Fruit fly (Drosophila melanogaster) whole organism, embryonic: ENCODE measurements around the gene CG33110.
A peak's percentile ranks its signal among the peaks of the same experiment; 100 is the strongest.

Experiments
- Adf1 ChIP-seq: fragments of 200-800 bp; sonication (Bioruptor generic); IDR thresholded peaks from 2 replicates; pipeline ENCODE4 v1.3.6; 2022; ENCODE audit warnings: missing biosample characterization, missing genetic modification characterization
- Atf3 ChIP-seq: fragments of 200-800 bp; sonication (Bioruptor generic); optimal IDR thresholded peaks from 3 replicates; lab custom pipeline; 2016; ENCODE audit warnings: missing biosample characterization, missing genetic modification characterization
- Atf6 ChIP-seq: fragments of 200-800 bp; sonication (Bioruptor generic); IDR thresholded peaks from 2 replicates; pipeline ENCODE4 v1.3.6; 2022; ENCODE audit warnings: missing biosample characterization, missing genetic modification characterization
- BtbVII ChIP-seq: fragments of 200-800 bp; sonication (Bioruptor generic); optimal IDR thresholded peaks from 3 replicates; lab custom pipeline; 2017; ENCODE audit warnings: missing biosample characterization, mild to moderate bottlenecking, missing genetic modification characterization
- Bteb2 ChIP-seq: fragments of 200-800 bp; sonication (Bioruptor generic); optimal IDR thresholded peaks from 2 replicates; lab custom pipeline; 2016; ENCODE audit warnings: missing biosample characterization, missing genetic modification characterization
- C15 ChIP-seq: fragments of 200-800 bp; sonication (Bioruptor generic); IDR thresholded peaks from 3 replicates; pipeline ENCODE4 v1.3.6; 2022; ENCODE audit warnings: missing biosample characterization, missing genetic modification characterization
- CG10209 ChIP-seq: fragments of 200-800 bp; sonication (Bioruptor generic); optimal IDR thresholded peaks from 3 replicates; lab custom pipeline; 2017; ENCODE audit warnings: missing biosample characterization, mild to moderate bottlenecking, missing genetic modification characterization, missing genetic modification reagents
- CG10267 ChIP-seq: fragments of 200-800 bp; sonication (Bioruptor generic); optimal IDR thresholded peaks from 2 replicates; lab custom pipeline; 2018; ENCODE audit warnings: missing biosample characterization, mild to moderate bottlenecking, missing genetic modification characterization, moderate library complexity
- CG10321 ChIP-seq: fragments of 200-800 bp; sonication (Bioruptor generic); IDR thresholded peaks from 2 replicates; pipeline ENCODE4 v1.3.6; 2022; ENCODE audit warnings: missing biosample characterization, missing genetic modification characterization
- CG10959 ChIP-seq: fragments of 200-800 bp; sonication (Bioruptor generic); IDR thresholded peaks from 2 replicates; pipeline ENCODE4 v1.3.6; 2022; ENCODE audit warnings: missing biosample characterization, missing genetic modification characterization
- CG12236 ChIP-seq: fragments of 200-800 bp; sonication (Bioruptor generic); optimal IDR thresholded peaks from 2 replicates; lab custom pipeline; 2016; ENCODE audit warnings: missing biosample characterization, missing genetic modification characterization
- CG12942 ChIP-seq: fragments of 200-800 bp; sonication (Bioruptor generic); optimal IDR thresholded peaks from 3 replicates; lab custom pipeline; 2016; ENCODE audit warnings: missing biosample characterization, missing genetic modification characterization
- CG13624 ChIP-seq: fragments of 200-800 bp; sonication (Bioruptor generic); optimal IDR thresholded peaks from 2 replicates; lab custom pipeline; 2016; ENCODE audit warnings: missing biosample characterization, missing genetic modification characterization
- CG14014 ChIP-seq: fragments of 200-800 bp; sonication (Bioruptor generic); IDR thresholded peaks from 2 replicates; pipeline ENCODE4 v1.3.6; 2022; ENCODE audit warnings: missing biosample characterization, missing genetic modification characterization
- CG1529 ChIP-seq: fragments of 200-800 bp; sonication (Bioruptor generic); optimal IDR thresholded peaks from 3 replicates; lab custom pipeline; 2018; ENCODE audit warnings: missing biosample characterization, missing genetic modification characterization
- CG2120 ChIP-seq: fragments of 200-800 bp; sonication (Bioruptor generic); optimal IDR thresholded peaks from 3 replicates; lab custom pipeline; 2016; ENCODE audit warnings: missing biosample characterization, missing genetic modification characterization
- CG2202 ChIP-seq: fragments of 200-800 bp; sonication (Bioruptor generic); optimal IDR thresholded peaks from 2 replicates; lab custom pipeline; 2018; ENCODE audit warnings: missing biosample characterization, mild to moderate bottlenecking, missing genetic modification characterization
- CG32532 ChIP-seq: fragments of 200-800 bp; sonication (Bioruptor generic); IDR thresholded peaks from 2 replicates; pipeline ENCODE4 v1.3.6; 2022; ENCODE audit warnings: missing biosample characterization, missing genetic modification characterization
- CG4328 ChIP-seq: fragments of 200-800 bp; sonication (Bioruptor generic); optimal IDR thresholded peaks from 3 replicates; lab custom pipeline; 2017; ENCODE audit warnings: missing biosample characterization, missing genetic modification reagents, missing genetic modification characterization
- CG43689 ChIP-seq: fragments of 200-800 bp; sonication (Bioruptor generic); IDR thresholded peaks from 2 replicates; pipeline ENCODE4 v1.3.6; 2022; ENCODE audit warnings: missing biosample characterization, missing genetic modification characterization
- CG4730 ChIP-seq: fragments of 200-800 bp; sonication (Bioruptor generic); IDR thresholded peaks from 2 replicates; pipeline ENCODE4 v1.3.6; 2022; ENCODE audit warnings: missing biosample characterization, missing genetic modification characterization
- CG5245 ChIP-seq: fragments of 200-800 bp; sonication (Bioruptor generic); optimal IDR thresholded peaks from 3 replicates; lab custom pipeline; 2016; ENCODE audit warnings: missing biosample characterization, missing genetic modification characterization
- CG7357 ChIP-seq: fragments of 200-800 bp; sonication (Bioruptor generic); IDR thresholded peaks from 3 replicates; pipeline ENCODE4 v1.3.6; 2022; ENCODE audit warnings: missing biosample characterization, missing genetic modification characterization
- CG9437 ChIP-seq: fragments of 200-800 bp; sonication (Bioruptor generic); optimal IDR thresholded peaks from 2 replicates; lab custom pipeline; 2018; ENCODE audit warnings: missing biosample characterization, mild to moderate bottlenecking, missing genetic modification characterization
- CTCF ChIP-seq: fragments of 200-800 bp; sonication (Bioruptor generic); optimal IDR thresholded peaks from 2 replicates; lab custom pipeline; 2017; ENCODE audit warnings: missing biosample characterization, mild to moderate bottlenecking, missing genetic modification characterization, moderate library complexity
- Dfd ChIP-seq, 2 experiments: fragments of >200 bp; optimal IDR thresholded peaks; 2 replicates each; lab custom pipeline; 2017; ENCODE audit warnings: missing biosample characterization in 2 of 2, missing genetic modification characterization in 2 of 2
- H2.0 ChIP-seq: fragments of 200-800 bp; sonication (Bioruptor generic); IDR thresholded peaks from 2 replicates; pipeline ENCODE4 v1.3.6; 2022; ENCODE audit warnings: missing biosample characterization, missing genetic modification characterization
- HHEX ChIP-seq: fragments of 200-800 bp; sonication (Bioruptor generic); optimal IDR thresholded peaks from 3 replicates; lab custom pipeline; 2017; ENCODE audit warnings: missing biosample characterization, mild to moderate bottlenecking, missing genetic modification characterization, missing genetic modification reagents
- HLHmδ ChIP-seq: fragments of 200-800 bp; sonication (Bioruptor generic); optimal IDR thresholded peaks from 2 replicates; lab custom pipeline; 2018; ENCODE audit warnings: missing biosample characterization, mild to moderate bottlenecking, missing genetic modification characterization, moderate library complexity
- Mad ChIP-seq: fragments of 200-800 bp; sonication (Bioruptor generic); optimal IDR thresholded peaks from 2 replicates; lab custom pipeline; 2016; ENCODE audit warnings: missing biosample characterization, missing genetic modification characterization
- Mes4 ChIP-seq: fragments of 200-800 bp; sonication (Bioruptor generic); optimal IDR thresholded peaks from 2 replicates; lab custom pipeline; 2016; ENCODE audit warnings: missing biosample characterization, missing genetic modification characterization
- Opbp ChIP-seq: fragments of 200-800 bp; sonication (Bioruptor generic); IDR thresholded peaks from 3 replicates; pipeline ENCODE4 v1.3.6; 2022; ENCODE audit warnings: missing biosample characterization, missing genetic modification characterization; ENCODE audit not compliant: partially characterized antibody
- Rfx ChIP-seq: fragments of 200-800 bp; sonication (Bioruptor generic); IDR thresholded peaks from 2 replicates; pipeline ENCODE4 v1.3.6; 2022; ENCODE audit warnings: missing biosample characterization, missing genetic modification characterization
- Side ChIP-seq: fragments of 200-800 bp; sonication (Bioruptor generic); optimal IDR thresholded peaks from 2 replicates; lab custom pipeline; 2016; ENCODE audit warnings: missing biosample characterization, missing genetic modification characterization
- Spps ChIP-seq: fragments of 200-800 bp; sonication (Bioruptor generic); optimal IDR thresholded peaks from 2 replicates; lab custom pipeline; 2018; ENCODE audit warnings: missing biosample characterization, mild to moderate bottlenecking, missing genetic modification characterization
- ab ChIP-seq: fragments of 200-800 bp; sonication (Bioruptor generic); optimal IDR thresholded peaks from 2 replicates; lab custom pipeline; 2016; ENCODE audit warnings: missing biosample characterization, missing genetic modification characterization
- ash1 ChIP-seq: fragments of 200-800 bp; sonication (Bioruptor generic); optimal IDR thresholded peaks from 2 replicates; lab custom pipeline; 2018; ENCODE audit warnings: missing biosample characterization, mild to moderate bottlenecking, missing genetic modification characterization
- dan ChIP-seq: fragments of 200-800 bp; sonication (Bioruptor generic); IDR thresholded peaks from 2 replicates; pipeline ENCODE4 v1.3.6; 2022; ENCODE audit warnings: missing biosample characterization, missing genetic modification characterization
- fd64A ChIP-seq: fragments of 200-800 bp; sonication (Bioruptor generic); optimal IDR thresholded peaks from 3 replicates; lab custom pipeline; 2018; ENCODE audit warnings: missing biosample characterization, mild to moderate bottlenecking, missing genetic modification characterization
- fd96Cb ChIP-seq: fragments of 200-800 bp; sonication (Bioruptor generic); optimal IDR thresholded peaks from 2 replicates; lab custom pipeline; 2018; ENCODE audit warnings: missing biosample characterization, mild to moderate bottlenecking, missing genetic modification characterization, moderate library complexity
- fru ChIP-seq: fragments of >200 bp; optimal IDR thresholded peaks from 2 replicates; lab custom pipeline; 2017
- gcm ChIP-seq: fragments of 200-800 bp; sonication (Bioruptor generic); optimal IDR thresholded peaks from 2 replicates; lab custom pipeline; 2019; ENCODE audit warnings: missing biosample characterization, mild to moderate bottlenecking, missing genetic modification characterization, moderate library complexity
- gem ChIP-seq: fragments of 200-800 bp; sonication (Bioruptor generic); optimal IDR thresholded peaks from 2 replicates; lab custom pipeline; 2019; ENCODE audit warnings: missing biosample characterization, mild to moderate bottlenecking, missing genetic modification characterization, moderate library complexity
- jumu ChIP-seq: fragments of 200-800 bp; sonication (Bioruptor generic); optimal IDR thresholded peaks from 3 replicates; lab custom pipeline; 2016; ENCODE audit warnings: missing biosample characterization, missing genetic modification characterization
- mam ChIP-seq: fragments of 200-800 bp; sonication (Bioruptor generic); optimal IDR thresholded peaks from 3 replicates; lab custom pipeline; 2016; ENCODE audit warnings: missing biosample characterization, missing genetic modification characterization
- pb ChIP-seq: fragments of 200-800 bp; sonication (Bioruptor generic); optimal IDR thresholded peaks from 3 replicates; lab custom pipeline; 2016; ENCODE audit warnings: missing biosample characterization, missing genetic modification characterization
- pnt ChIP-seq: fragments of 200-800 bp; sonication (Bioruptor generic); optimal IDR thresholded peaks from 3 replicates; lab custom pipeline; 2016; ENCODE audit warnings: missing biosample characterization, missing genetic modification characterization
- repo ChIP-seq: fragments of 200-800 bp; sonication (Bioruptor generic); optimal IDR thresholded peaks from 2 replicates; lab custom pipeline; 2016; ENCODE audit warnings: missing biosample characterization, missing genetic modification characterization
- row ChIP-seq: fragments of 200-800 bp; sonication (Bioruptor generic); IDR thresholded peaks from 3 replicates; pipeline ENCODE4 v1.3.6; 2022; ENCODE audit warnings: missing biosample characterization, missing genetic modification characterization
- salm ChIP-seq: fragments of 200-800 bp; sonication (Bioruptor generic); optimal IDR thresholded peaks from 2 replicates; lab custom pipeline; 2018; ENCODE audit warnings: missing biosample characterization, mild to moderate bottlenecking, missing genetic modification characterization
- sr ChIP-seq: fragments of 200-800 bp; sonication (Bioruptor generic); IDR thresholded peaks from 3 replicates; pipeline ENCODE4 v1.3.6; 2022; ENCODE audit warnings: missing biosample characterization, missing genetic modification characterization
- trh ChIP-seq: fragments of 200-800 bp; sonication (Bioruptor generic); optimal IDR thresholded peaks from 2 replicates; lab custom pipeline; 2016; ENCODE audit warnings: missing biosample characterization, missing genetic modification characterization
- wdn ChIP-seq: fragments of 200-800 bp; sonication (Bioruptor generic); IDR thresholded peaks from 2 replicates; pipeline ENCODE4 v1.3.6; 2022; ENCODE audit warnings: missing biosample characterization, missing genetic modification characterization
- zen ChIP-seq: fragments of 200-800 bp; sonication (Bioruptor generic); optimal IDR thresholded peaks from 3 replicates; lab custom pipeline; 2018; ENCODE audit warnings: missing biosample characterization, mild to moderate bottlenecking, missing genetic modification characterization, moderate library complexity
- zf30C ChIP-seq: fragments of 200-800 bp; sonication (Bioruptor generic); optimal IDR thresholded peaks from 3 replicates; lab custom pipeline; 2018; ENCODE audit warnings: missing biosample characterization, mild to moderate bottlenecking, missing genetic modification characterization

The CG33110 gene

DNA sequence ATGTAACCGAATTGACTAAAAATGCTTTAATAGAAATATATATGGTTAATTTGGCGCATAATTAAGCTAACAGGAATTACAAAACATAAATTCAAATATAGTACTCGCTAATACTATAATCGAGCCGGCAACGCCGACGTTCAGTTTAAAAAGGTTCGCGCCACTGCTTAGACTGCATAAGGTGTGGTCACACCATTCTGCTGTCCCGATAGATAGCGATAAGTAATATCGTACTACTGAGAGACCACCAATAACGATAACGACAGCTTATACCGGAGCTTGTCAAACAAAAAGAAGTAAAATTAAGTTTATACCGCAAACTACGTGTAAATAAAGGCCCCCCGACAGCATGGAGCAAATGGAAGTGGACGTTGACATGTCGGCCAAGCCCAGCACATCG lies 10.6 kb downstream of the CG33110 start, which contains the start of gene CSN6 (continued):
- TF ChIP-seq Rfx (GFP tag; lab: Robert Waterston, UW) = peak; percentile 62
- TF ChIP-seq row (GFP tag; lab: Robert Waterston, UW) = peak; percentile 18; the same call in 1 of the 3 replicates
- no peak for TF ChIP-seq H2.0
- TF ChIP-seq Side = no peak
- no peak for TF ChIP-seq CG12942
- no peak for TF ChIP-seq sr (GFP tag; lab: Robert Waterston, UW)
- TF ChIP-seq Spps (tag; lab: Kevin White, UChicago) = no peak
- no peak for TF ChIP-seq ab (GFP tag; lab: Kevin White, UChicago)
- no peak for TF ChIP-seq BtbVII (GFP tag; lab: Kevin White, UChicago)
- no peak for TF ChIP-seq CG7357 (GFP tag; lab: Robert Waterston, UW)
- no peak for TF ChIP-seq CG2202
- TF ChIP-seq salm (tag; lab: Kevin White, UChicago) = no peak
- no peak for TF ChIP-seq Bteb2 (GFP tag; lab: Kevin White, UChicago)
- peak; percentile 61 for TF ChIP-seq CG10267 (tag; lab: Kevin White, UChicago)
- no peak for TF ChIP-seq wdn
- TF ChIP-seq CG13624 = peak; percentile 44
- TF ChIP-seq CG9437 (GFP tag; lab: Kevin White, UChicago) = no peak
- TF ChIP-seq CG5245 (GFP tag; lab: Kevin White, UChicago) = no peak
- no peak for TF ChIP-seq CG43689
- no peak for TF ChIP-seq CG10321 (GFP tag; lab: Robert Waterston, UW)
- no peak for TF ChIP-seq HHEX (GFP tag; lab: Kevin White, UChicago)
- peak; percentile 88 for TF ChIP-seq Opbp
- no peak for TF ChIP-seq CG14014 (GFP tag; lab: Robert Waterston, UW)
- no peak for TF ChIP-seq fd96Cb (tag; lab: Kevin White, UChicago)
- no peak for TF ChIP-seq CG32532 (GFP tag; lab: Robert Waterston, UW)
- no peak for TF ChIP-seq CG10959
- TF ChIP-seq trh (GFP tag; lab: Kevin White, UChicago) = no peak
- TF ChIP-seq HLHmδ (GFP tag; lab: Kevin White, UChicago) = no peak
- no peak for TF ChIP-seq Atf6
- no peak for TF ChIP-seq CG10209 (GFP tag; lab: Kevin White, UChicago)
- no peak for TF ChIP-seq pb (GFP tag; lab: Kevin White, UChicago)
- TF ChIP-seq mam = peak; percentile 37
- TF ChIP-seq Mes4 (GFP tag; lab: Kevin White, UChicago) = no peak
- no peak for TF ChIP-seq CG12236 (GFP tag; lab: Kevin White, UChicago)
- TF ChIP-seq Dfd (GFP tag; optimal IDR thresholded peaks at IDR 0.05; lab: Kevin White, UChicago) = no peak
- no peak; the same call in 2 of the 3 replicates for TF ChIP-seq C15 (GFP tag; lab: Robert Waterston, UW)
- TF ChIP-seq CG2120 (GFP tag; lab: Kevin White, UChicago) = no peak
- no peak for TF ChIP-seq Atf3 (GFP tag; lab: Kevin White, UChicago)
- no peak for TF ChIP-seq CG4730 (GFP tag; lab: Robert Waterston, UW)
- TF ChIP-seq zen (tag; lab: Kevin White, UChicago) = peak; percentile 27
- peak; percentile 16 for TF ChIP-seq jumu (GFP tag; lab: Kevin White, UChicago)
- TF ChIP-seq fd64A = no peak
- TF ChIP-seq zf30C (GFP tag; lab: Kevin White, UChicago) = no peak
- no peak for TF ChIP-seq gcm
- TF ChIP-seq repo (GFP tag; lab: Kevin White, UChicago) = no peak
- TF ChIP-seq gem (tag; lab: Kevin White, UChicago) = no peak
- no peak for TF ChIP-seq pnt (GFP tag; lab: Kevin White, UChicago)
- no peak for TF ChIP-seq CG1529
- TF ChIP-seq ash1 (GFP tag; lab: Kevin White, UChicago) = no peak
- TF ChIP-seq CTCF = peak; percentile 25
- no peak for TF ChIP-seq Adf1 (GFP tag; lab: Robert Waterston, UW)
- TF ChIP-seq Mad (GFP tag; lab: Kevin White, UChicago) = no peak
- no peak for TF ChIP-seq CG4328 (GFP tag; lab: Kevin White, UChicago)
- TF ChIP-seq fru (lab: Kevin White, UChicago) = no peak
- TF ChIP-seq dan (GFP tag; lab: Robert Waterston, UW) = no peak
